Worm (Caenorhabditis elegans) whole organism, L3 larva: Measurements from ENCODE around the gene F37H8.6.

Experiments used
- R02D3.7 ChIP-seq: fragments of 150-350 bp; optimal IDR thresholded peaks from 2 replicates; lab custom pipeline; 2014; ENCODE audit warnings: missing biosample characterization, missing genetic modification characterization
- ZK546.5 ChIP-seq: sonication (generic microtip); optimal IDR thresholded peaks from 2 replicates; lab custom pipeline; 2017; ENCODE audit warnings: missing biosample characterization, missing genetic modification characterization
- aly-2 ChIP-seq: fragments of 150-350 bp; optimal IDR thresholded peaks from 2 replicates; lab custom pipeline; 2014; ENCODE audit warnings: missing biosample characterization, missing genetic modification characterization
- ama-1 ChIP-seq: fragments of 150-350 bp; optimal IDR thresholded peaks from 2 replicates; lab custom pipeline; 2018
- ceh-16 ChIP-seq: sonication (generic microtip); optimal IDR thresholded peaks from 2 replicates; lab custom pipeline; 2017; ENCODE audit warnings: missing biosample characterization, missing genetic modification characterization
- ceh-28 ChIP-seq: fragments of 150-350 bp; optimal IDR thresholded peaks from 2 replicates; lab custom pipeline; 2014; ENCODE audit warnings: missing biosample characterization, missing genetic modification reagents, missing genetic modification characterization
- ceh-82 ChIP-seq: fragments of 150-350 bp; optimal IDR thresholded peaks from 2 replicates; lab custom pipeline; 2014; ENCODE audit warnings: missing biosample characterization, missing genetic modification characterization
- ceh-9 ChIP-seq: sonication (generic microtip); optimal IDR thresholded peaks from 2 replicates; lab custom pipeline; 2018; ENCODE audit warnings: missing biosample characterization, missing genetic modification characterization
- daf-12 ChIP-seq: fragments of 150-350 bp; optimal IDR thresholded peaks from 2 replicates; lab custom pipeline; 2014; ENCODE audit warnings: missing biosample characterization, missing genetic modification reagents, missing genetic modification characterization
- egl-5 ChIP-seq: fragments of 150-350 bp; optimal IDR thresholded peaks from 2 replicates; lab custom pipeline; 2017; ENCODE audit warnings: missing biosample characterization, missing genetic modification reagents, missing genetic modification characterization, inconsistent platforms
- elt-2 ChIP-seq: sonication (generic microtip); optimal IDR thresholded peaks from 2 replicates; lab custom pipeline; 2016; ENCODE audit warnings: missing genetic modification reagents, mild to moderate bottlenecking, missing genetic modification characterization, missing compliant biosample characterization
- eor-1 ChIP-seq, 2 experiments: fragments of 150-350 bp; optimal IDR thresholded peaks; 2 replicates each; lab custom pipeline; 2014 to 2018; ENCODE audit warnings: missing biosample characterization in 2 of 2, missing genetic modification characterization in 2 of 2
- fkh-10 ChIP-seq: sonication (generic microtip); optimal IDR thresholded peaks from 2 replicates; lab custom pipeline; 2017; ENCODE audit warnings: missing biosample characterization, missing genetic modification reagents, missing genetic modification characterization
- fkh-2 ChIP-seq: fragments of 150-350 bp; optimal IDR thresholded peaks from 2 replicates; lab custom pipeline; 2014; ENCODE audit warnings: missing biosample characterization, missing genetic modification reagents, missing genetic modification characterization
- fos-1 ChIP-seq: fragments of 150-350 bp; optimal IDR thresholded peaks from 2 replicates; lab custom pipeline; 2014; ENCODE audit warnings: missing biosample characterization, missing genetic modification characterization
- hmg-11 ChIP-seq: sonication (generic microtip); optimal IDR thresholded peaks from 2 replicates; lab custom pipeline; 2016; ENCODE audit warnings: missing genetic modification characterization, missing compliant biosample characterization
- jun-1 ChIP-seq: fragments of 150-350 bp; optimal IDR thresholded peaks from 2 replicates; lab custom pipeline; 2014; ENCODE audit warnings: missing biosample characterization, missing genetic modification reagents, missing genetic modification characterization
- lin-15B ChIP-seq: fragments of 150-350 bp; optimal IDR thresholded peaks from 2 replicates; lab custom pipeline; 2014; ENCODE audit warnings: missing biosample characterization, missing genetic modification characterization
- lin-39 ChIP-seq: fragments of 150-350 bp; optimal IDR thresholded peaks from 2 replicates; lab custom pipeline; 2018; ENCODE audit warnings: missing biosample characterization, missing genetic modification reagents, missing genetic modification characterization
- lsy-12 ChIP-seq: sonication (generic microtip); optimal IDR thresholded peaks from 2 replicates; lab custom pipeline; 2016; ENCODE audit warnings: mild to moderate bottlenecking, missing genetic modification characterization, missing compliant biosample characterization
- mdl-1 ChIP-seq: fragments of 150-350 bp; optimal IDR thresholded peaks from 2 replicates; lab custom pipeline; 2014; ENCODE audit warnings: missing biosample characterization, missing genetic modification characterization
- nfya-1 ChIP-seq: sonication (generic microtip); optimal IDR thresholded peaks from 2 replicates; lab custom pipeline; 2017; ENCODE audit warnings: missing genetic modification characterization, mild to moderate bottlenecking, missing compliant biosample characterization, antibody characterized with exemption, moderate library complexity; ENCODE audit not compliant: insufficient read depth
- nhr-11 ChIP-seq: fragments of 150-350 bp; optimal IDR thresholded peaks from 2 replicates; lab custom pipeline; 2014; ENCODE audit warnings: missing biosample characterization, missing genetic modification characterization
- nhr-12 ChIP-seq: fragments of 150-350 bp; optimal IDR thresholded peaks from 2 replicates; lab custom pipeline; 2014; ENCODE audit warnings: missing biosample characterization, missing genetic modification characterization
- nhr-237 ChIP-seq: fragments of 150-350 bp; optimal IDR thresholded peaks from 2 replicates; lab custom pipeline; 2014; ENCODE audit warnings: missing biosample characterization, missing genetic modification characterization
- nhr-25 ChIP-seq: sonication (generic microtip); optimal IDR thresholded peaks from 2 replicates; lab custom pipeline; 2017; ENCODE audit warnings: missing biosample characterization, missing genetic modification characterization
- nhr-28 ChIP-seq: fragments of 150-350 bp; optimal IDR thresholded peaks from 2 replicates; lab custom pipeline; 2014; ENCODE audit warnings: missing biosample characterization, missing genetic modification characterization
- nhr-43 ChIP-seq: sonication (generic microtip); optimal IDR thresholded peaks from 2 replicates; lab custom pipeline; 2016; ENCODE audit warnings: mild to moderate bottlenecking, missing genetic modification characterization, missing compliant biosample characterization; ENCODE audit not compliant: poor library complexity, severe bottlenecking
- nhr-76 ChIP-seq: fragments of 150-350 bp; sonication (generic microtip); optimal IDR thresholded peaks from 5 replicates; lab custom pipeline; 2014; ENCODE audit warnings: missing biosample characterization, missing genetic modification characterization
- nhr-77 ChIP-seq: fragments of 150-350 bp; optimal IDR thresholded peaks from 2 replicates; lab custom pipeline; 2014; ENCODE audit warnings: missing biosample characterization, missing genetic modification characterization
- pha-4 ChIP-seq: fragments of 150-350 bp; optimal IDR thresholded peaks from 2 replicates; lab custom pipeline; 2014; ENCODE audit warnings: missing biosample characterization, missing genetic modification reagents, missing genetic modification characterization
- pqm-1 ChIP-seq: fragments of 150-350 bp; optimal IDR thresholded peaks from 2 replicates; lab custom pipeline; 2017; ENCODE audit warnings: missing biosample characterization, missing genetic modification characterization, inconsistent platforms
- sea-2 ChIP-seq: fragments of 150-350 bp; sonication (generic microtip); optimal IDR thresholded peaks from 4 replicates; lab custom pipeline; 2014; ENCODE audit warnings: missing biosample characterization, missing genetic modification reagents, missing genetic modification characterization
- skn-1 ChIP-seq: fragments of 150-350 bp; optimal IDR thresholded peaks from 2 replicates; lab custom pipeline; 2014; ENCODE audit warnings: missing biosample characterization, missing genetic modification characterization
- snpc-4 ChIP-seq: fragments of 150-350 bp; optimal IDR thresholded peaks from 2 replicates; lab custom pipeline; 2014; ENCODE audit warnings: missing biosample characterization, missing genetic modification characterization
- tbx-2 ChIP-seq: sonication (generic microtip); optimal IDR thresholded peaks from 2 replicates; lab custom pipeline; 2016; ENCODE audit warnings: mild to moderate bottlenecking, missing genetic modification characterization, missing compliant biosample characterization
- unc-39 ChIP-seq: sonication (generic microtip); optimal IDR thresholded peaks from 4 replicates; lab custom pipeline; 2017; ENCODE audit warnings: missing biosample characterization, missing genetic modification characterization
- unc-62 ChIP-seq: fragments of 150-350 bp; sonication (generic microtip); optimal IDR thresholded peaks from 4 replicates; lab custom pipeline; 2014; ENCODE audit warnings: missing biosample characterization, missing genetic modification reagents, missing genetic modification characterization
- ztf-11 ChIP-seq: fragments of 150-350 bp; optimal IDR thresholded peaks from 2 replicates; lab custom pipeline; 2014; ENCODE audit warnings: missing biosample characterization, missing genetic modification characterization
- ztf-4 ChIP-seq: fragments of 150-350 bp; optimal IDR thresholded peaks from 2 replicates; lab custom pipeline; 2014; ENCODE audit warnings: missing biosample characterization, missing genetic modification characterization

F37H8.6 gene

DNA sequence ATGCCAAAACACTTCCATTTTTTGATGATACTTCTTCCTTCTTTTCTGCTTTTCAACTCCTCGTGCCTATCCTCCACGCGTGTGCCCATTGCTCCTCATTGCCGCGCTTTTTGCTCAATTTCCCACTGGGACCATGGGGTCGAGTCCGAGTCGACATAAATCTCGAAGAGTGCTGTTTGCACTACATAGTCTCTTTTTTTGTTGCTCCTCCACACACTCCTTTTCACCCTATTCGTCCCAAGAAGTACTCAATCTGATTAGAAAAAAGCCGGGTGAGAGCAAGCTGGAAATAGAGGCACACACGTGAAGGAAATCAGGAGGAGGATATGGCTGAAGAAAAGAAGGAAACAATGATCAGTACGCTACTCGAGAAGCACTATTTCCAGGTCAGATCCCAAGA, 34.7 kb downstream of the F37H8.6 start, which contains the start of gene arrd-6:
arrd-6 (plus strand) TSS at position 169 of the 400 bp plus-strand sequence.
- no peak for TF ChIP-seq egl-5 (tag; lab: Kevin White, UChicago)

DNA sequence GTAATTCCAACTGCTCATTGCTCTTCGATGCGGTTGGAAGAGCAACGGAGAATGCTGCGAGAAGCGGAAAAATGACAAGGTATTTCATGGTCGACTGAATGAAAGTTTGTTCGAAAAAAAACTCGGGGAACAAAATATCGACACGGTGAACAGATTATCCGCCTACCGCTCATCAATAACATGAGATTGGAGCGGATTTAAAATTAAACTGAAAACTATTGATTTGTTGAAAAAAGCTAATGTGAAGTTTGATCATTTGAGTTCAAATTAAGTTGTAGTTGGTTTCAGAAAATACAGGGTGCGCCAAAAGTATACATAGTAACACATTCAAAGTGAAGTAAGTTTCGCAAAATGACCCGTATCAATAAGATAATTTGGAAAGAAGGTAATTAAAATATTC, 37.1 kb downstream of the F37H8.6 start, which contains the start of gene F40F8.4:
F40F8.4 (minus strand) TSS at position 101 of the 400 bp plus-strand sequence.
- TF ChIP-seq ceh-16 (tag; lab: Kevin White, UChicago), result no peak
- TF ChIP-seq nhr-25, result no peak
- no peak for TF ChIP-seq hmg-11
- TF ChIP-seq skn-1 (tag; lab: Kevin White, UChicago), result no peak
- no peak for TF ChIP-seq nhr-43 (tag; lab: Kevin White, UChicago)
- TF ChIP-seq unc-39 (tag; lab: Kevin White, UChicago), result no peak
- no peak for TF ChIP-seq unc-62 (GFP tag; lab: Kevin White, UChicago)
- no peak for TF ChIP-seq pqm-1
- no peak for TF ChIP-seq egl-5 (tag; lab: Kevin White, UChicago)
- TF ChIP-seq lsy-12, result no peak
- no peak for TF ChIP-seq ZK546.5 (tag; lab: Kevin White, UChicago)
- no peak for TF ChIP-seq fkh-10
- TF ChIP-seq fkh-2 (tag; lab: Kevin White, UChicago), result no peak
- TF ChIP-seq ama-1, result no peak
- no peak for TF ChIP-seq ztf-4 (tag; lab: Kevin White, UChicago)
- TF ChIP-seq nhr-12, result no peak
- no peak for TF ChIP-seq pha-4 (tag; lab: Kevin White, UChicago)
- no peak for TF ChIP-seq sea-2 (GFP tag; lab: Kevin White, UChicago)

DNA sequence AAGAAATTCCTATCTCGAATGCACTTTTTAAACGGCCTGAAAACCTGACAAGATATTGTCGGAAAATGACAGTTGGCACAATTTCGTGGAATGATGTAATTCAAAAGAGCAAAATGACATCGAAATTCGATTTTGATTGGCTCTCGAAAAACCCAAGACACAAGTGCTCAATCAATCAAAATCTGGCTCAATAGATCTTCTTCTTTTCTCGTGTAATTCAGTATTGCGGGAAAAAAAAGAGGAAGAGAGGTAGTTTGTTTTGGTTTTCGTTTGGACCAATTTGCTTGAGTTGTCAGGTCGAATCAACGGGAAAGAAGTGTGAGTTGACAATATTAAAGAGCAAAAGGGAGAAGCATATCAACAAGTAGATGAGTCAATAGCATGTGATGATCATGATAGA, 41.5 kb downstream of the F37H8.6 start:
- TF ChIP-seq nfya-1 (tag; lab: Kevin White, UChicago) (peak; percentile 44), egl-5 (tag; lab: Kevin White, UChicago) (peak; percentile 49), elt-2 (peak; percentile 39), pqm-1 (no peak), ama-1 (no peak), pha-4 (tag; lab: Kevin White, UChicago) (peak; percentile 32)

DNA sequence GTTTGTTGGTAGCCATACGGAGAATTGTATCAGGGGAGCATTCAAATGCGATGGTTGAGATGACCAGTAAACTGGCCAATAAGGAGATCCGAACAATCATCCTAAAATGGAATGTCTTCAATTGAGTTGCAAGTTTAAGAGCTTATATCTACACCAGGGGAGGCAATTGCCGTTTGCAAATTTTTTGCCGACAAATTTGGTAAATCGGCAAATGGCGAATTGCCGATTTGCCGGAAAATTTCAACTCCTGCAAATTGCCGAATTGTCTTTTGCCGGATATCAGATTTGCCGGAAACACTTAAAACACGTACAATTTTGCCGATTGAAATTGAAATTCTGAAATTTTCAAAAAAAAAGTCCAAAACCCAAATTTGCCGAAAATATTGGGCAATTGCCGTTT, 42.4 kb downstream of the F37H8.6 start, which contains the start of gene F40F8.5:
F40F8.5 (minus strand) TSS at position 101 of the 400 bp plus-strand sequence.
- TF ChIP-seq ama-1 (no peak), hmg-11 (no peak), ceh-82 (tag; lab: Kevin White, UChicago) (no peak), ceh-28 (tag; lab: Kevin White, UChicago) (no peak), daf-12 (tag; lab: Kevin White, UChicago) (no peak), nhr-12 (no peak), fkh-10 (no peak), ztf-11 (no peak), skn-1 (tag; lab: Kevin White, UChicago) (no peak), nhr-77 (tag; lab: Kevin White, UChicago) (no peak), ceh-16 (tag; lab: Kevin White, UChicago) (no peak), nfya-1 (tag; lab: Kevin White, UChicago) (no peak), aly-2 (no peak), pha-4 (tag; lab: Kevin White, UChicago) (no peak), unc-39 (tag; lab: Kevin White, UChicago) (no peak), egl-5 (tag; lab: Kevin White, UChicago) (no peak)

DNA sequence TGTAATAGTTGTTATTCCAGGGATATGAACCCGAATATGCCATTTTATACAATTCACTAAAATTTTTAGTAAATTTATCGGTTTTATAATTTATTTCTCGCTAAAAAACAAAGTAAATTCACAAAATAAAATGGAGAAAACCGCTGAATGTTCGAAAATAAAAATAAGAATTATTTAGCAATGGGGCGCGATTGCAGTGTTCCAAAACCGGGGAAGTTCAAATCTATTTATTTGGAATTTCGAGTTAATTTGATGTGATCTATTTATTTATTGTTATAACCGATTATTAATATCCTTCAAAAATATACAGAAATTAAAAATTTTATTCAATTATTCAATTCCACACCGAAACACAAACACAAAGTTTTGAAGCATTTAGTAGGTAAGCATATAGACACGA, 44.7 kb downstream of the F37H8.6 start, which contains the start of gene F40F8.11:
F40F8.11 (minus strand) TSS at position 49 of the 400 bp plus-strand sequence.
- TF ChIP-seq elt-2, result peak; percentile 18
- no peak for TF ChIP-seq ceh-82 (tag; lab: Kevin White, UChicago)
- TF ChIP-seq eor-1 (tag; optimal IDR thresholded peaks at IDR 0.05; lab: Kevin White, UChicago), result no peak
- TF ChIP-seq mdl-1, result no peak
- no peak for TF ChIP-seq ztf-4 (tag; lab: Kevin White, UChicago)
- peak; percentile 47 for TF ChIP-seq lin-15B
- no peak for TF ChIP-seq jun-1 (tag; lab: Kevin White, UChicago)
- no peak for TF ChIP-seq lin-39 (tag; lab: Kevin White, UChicago)
- TF ChIP-seq tbx-2 (tag; lab: Kevin White, UChicago), result no peak
- TF ChIP-seq nhr-76 (tag; lab: Kevin White, UChicago), result no peak
- TF ChIP-seq nhr-237 (tag; lab: Kevin White, UChicago), result no peak
- no peak for TF ChIP-seq pqm-1
- TF ChIP-seq unc-39 (tag; lab: Kevin White, UChicago), result no peak
- TF ChIP-seq nhr-11 (tag; lab: Kevin White, UChicago), result no peak
- TF ChIP-seq nhr-25, result no peak
- TF ChIP-seq R02D3.7 (tag; lab: Kevin White, UChicago), result no peak
- TF ChIP-seq fkh-2 (tag; lab: Kevin White, UChicago), result no peak
- no peak for TF ChIP-seq ceh-28 (tag; lab: Kevin White, UChicago)
- peak; percentile 54 for TF ChIP-seq nfya-1 (tag; lab: Kevin White, UChicago)
- TF ChIP-seq ama-1, result no peak
- TF ChIP-seq egl-5 (tag; lab: Kevin White, UChicago), result no peak
- no peak for TF ChIP-seq unc-62 (GFP tag; lab: Kevin White, UChicago)
- no peak for TF ChIP-seq aly-2
- TF ChIP-seq nhr-77 (tag; lab: Kevin White, UChicago), result no peak
- no peak for TF ChIP-seq daf-12 (tag; lab: Kevin White, UChicago)
- TF ChIP-seq nhr-43 (tag; lab: Kevin White, UChicago), result no peak
- no peak for TF ChIP-seq lsy-12
- TF ChIP-seq nhr-28 (tag; lab: Kevin White, UChicago), result no peak
- TF ChIP-seq fkh-10, result no peak
- peak; percentile 15 for TF ChIP-seq hmg-11
- TF ChIP-seq snpc-4 (tag; lab: Kevin White, UChicago), result peak; percentile 8
- TF ChIP-seq ceh-9 (tag; lab: Kevin White, UChicago), result no peak
- TF ChIP-seq fos-1 (tag; lab: Kevin White, UChicago), result no peak
- TF ChIP-seq ztf-11, result no peak
- no peak for TF ChIP-seq nhr-12
- TF ChIP-seq skn-1 (tag; lab: Kevin White, UChicago), result no peak
